Worm (Caenorhabditis elegans): Measurements from ENCODE around the gene F41E7.7.

DNA sequence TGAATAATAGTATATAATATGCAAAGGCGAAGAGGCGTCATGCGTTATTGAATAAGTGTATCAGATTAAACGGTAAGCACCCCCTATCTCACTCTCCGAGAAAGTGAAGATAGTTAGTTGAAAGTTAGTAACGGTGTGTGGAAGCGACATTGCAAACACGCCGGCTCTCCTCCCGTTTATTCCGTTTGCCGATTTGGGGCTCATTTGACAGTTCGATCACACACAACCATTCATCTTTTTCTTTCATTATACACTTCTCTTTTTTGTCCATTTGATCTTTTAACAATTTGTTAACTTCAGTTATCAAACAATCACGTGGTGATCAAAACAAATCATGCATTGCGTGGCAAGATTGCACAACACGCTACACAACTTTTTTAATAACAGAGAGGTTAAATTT lies 28.3 kb upstream of the F41E7.7 start, which contains the start of gene slc-9B.1:
- TF ChIP-seq lin-15B (tag; optimal IDR thresholded peaks at IDR 0.05): no peak
- TF ChIP-seq fkh-2 (tag; optimal IDR thresholded peaks at IDR 0.05): no peak
- no peak for TF ChIP-seq elt-2 (tag; optimal IDR thresholded peaks at IDR 0.05)
